Fruit fly (Drosophila melanogaster): ENCODE data around the gene CG32640.

CG32640 gene

DNA sequence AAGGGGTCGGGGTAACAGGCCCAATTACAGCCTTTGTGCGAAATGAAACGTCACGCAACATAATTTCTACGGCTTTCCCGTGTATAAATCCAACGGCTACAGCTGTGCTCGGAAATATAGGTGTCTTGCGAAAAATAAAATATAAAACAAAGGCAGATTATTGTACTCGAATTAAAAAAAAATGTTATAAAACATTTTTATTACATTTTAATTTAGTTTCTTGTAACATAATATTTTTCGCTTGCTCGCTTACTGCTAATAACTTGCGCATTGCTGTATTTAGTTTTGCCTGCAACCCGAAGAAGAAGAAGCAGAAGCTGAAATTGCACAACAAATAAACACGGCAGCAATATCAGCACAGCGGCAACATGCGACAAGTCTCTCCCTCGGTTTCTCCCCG lies 34.7 kb upstream of the CG32640 start (continued):
- TF ChIP-seq stwl (tag; optimal IDR thresholded peaks at IDR 0.05) (no peak), Deaf1 (tag; optimal IDR thresholded peaks at IDR 0.05) (no peak), CG5180 (GFP tag; optimal IDR thresholded peaks at IDR 0.05) (peak; percentile 10), CG31388 (GFP tag; optimal IDR thresholded peaks at IDR 0.05) (no peak), crp (GFP tag; optimal IDR thresholded peaks at IDR 0.05) (no peak), CG3847 (GFP tag; IDR thresholded peaks at IDR 0.05) (no peak), CG9727 (GFP tag; optimal IDR thresholded peaks at IDR 0.05) (peak; percentile 12), Rx (GFP tag; IDR thresholded peaks at IDR 0.05) (peak; percentile 35; the same call in 1 of the 2 replicates), sim (GFP tag; IDR thresholded peaks at IDR 0.05) (no peak; the same call in 1 of the 2 replicates), wdn (GFP tag; IDR thresholded peaks at IDR 0.05) (no peak), zfh2 (GFP tag; optimal IDR thresholded peaks at IDR 0.05) (no peak), H15 (GFP tag; IDR thresholded peaks at IDR 0.05) (0 out of 3 replicates have a peak, but pooled peaks have one; percentile 38), Lpt (GFP tag; optimal IDR thresholded peaks at IDR 0.05) (no peak), Dp (GFP tag; optimal IDR thresholded peaks at IDR 0.05) (no peak), ash1 (GFP tag; optimal IDR thresholded peaks at IDR 0.05) (no peak), Dref (GFP tag; IDR thresholded peaks at IDR 0.05) (no peak), CG11560 (tag; IDR thresholded peaks at IDR 0.05) (no peak), phol (tag; optimal IDR thresholded peaks at IDR 0.05) (peak; percentile 51), CG18619 (GFP tag; optimal IDR thresholded peaks at IDR 0.05) (no peak), CG33557 (GFP tag; optimal IDR thresholded peaks at IDR 0.05) (no peak), sqz (GFP tag; optimal IDR thresholded peaks at IDR 0.05) (no peak), CG16815 (GFP tag; optimal IDR thresholded peaks at IDR 0.05) (no peak), CG13296 (GFP tag; optimal IDR thresholded peaks at IDR 0.05) (peak; percentile 31), toy (GFP tag; IDR thresholded peaks at IDR 0.05) (no peak), Meics (GFP tag; optimal IDR thresholded peaks at IDR 0.05) (no peak), CG3726 (GFP tag; IDR thresholded peaks at IDR 0.05) (no peak), Oli (tag; optimal IDR thresholded peaks at IDR 0.05) (peak; percentile 59), Mad (GFP tag; optimal IDR thresholded peaks at IDR 0.05) (no peak), abd-A (tag; optimal IDR thresholded peaks at IDR 0.05) (no peak), CG12071 (GFP tag; optimal IDR thresholded peaks at IDR 0.05) (no peak), CG4707 (GFP tag; optimal IDR thresholded peaks at IDR 0.05) (no peak), wek (GFP tag; optimal IDR thresholded peaks at IDR 0.05) (no peak), Doc2 (GFP tag; IDR thresholded peaks at IDR 0.05) (no peak), nom (GFP tag; optimal IDR thresholded peaks at IDR 0.05) (peak; percentile 58), Ada2b (GFP tag; IDR thresholded peaks at IDR 0.05) (peak; percentile 63), CG8359 (GFP tag; optimal IDR thresholded peaks at IDR 0.05; ENCODE audit: borderline replicate concordance) (no peak), eve (GFP tag; optimal IDR thresholded peaks at IDR 0.05) (peak in 1 of 2 experiments; percentile 50), ara (GFP tag; IDR thresholded peaks at IDR 0.05) (no peak), ci (GFP tag; IDR thresholded peaks at IDR 0.05) (peak; percentile 58; the same call in 2 of the 3 replicates), Stat92E (GFP tag; optimal IDR thresholded peaks at IDR 0.05) (no peak), Bdp1 (GFP tag; optimal IDR thresholded peaks at IDR 0.05) (no peak), Vsx1 (GFP tag; optimal IDR thresholded peaks at IDR 0.05) (no peak), Mrtf (GFP tag; IDR thresholded peaks at IDR 0.05) (no peak), chinmo (GFP tag; IDR thresholded peaks at IDR 0.05; ENCODE audit: partially characterized antibody) (no peak), CG4404 (GFP tag; IDR thresholded peaks at IDR 0.05) (peak; percentile 39), en (GFP tag; optimal IDR thresholded peaks at IDR 0.05) (no peak), CG10959 (GFP tag; IDR thresholded peaks at IDR 0.05) (no peak), CG32532 (GFP tag; IDR thresholded peaks at IDR 0.05) (peak; percentile 28; the same call in 1 of the 2 replicates), hkb (optimal IDR thresholded peaks at IDR 0.05) (no peak), hkb (GFP tag; IDR thresholded peaks at IDR 0.05) (peak; percentile 66), CG32772 (GFP tag; IDR thresholded peaks at IDR 0.05) (0 out of 2 replicates have a peak, but pooled peaks have one; percentile 35)

Data from whole organism, embryonic.